Worm (Caenorhabditis elegans) whole organism, L2 larva: ENCODE measurements around the gene pgm-1.
A peak's percentile ranks its signal among the peaks of the same experiment; 100 is the strongest.
"Not testable (repeated sequence)": the region's sequence is repeated elsewhere in the genome, so short reads cannot be mapped to it uniquely, and the experiment has no call there.

Experiments used
- C34F6.9 ChIP-seq: fragments of 150-350 bp; optimal IDR thresholded peaks from 2 replicates; lab custom pipeline; 2014; ENCODE audit warnings: missing biosample characterization, missing genetic modification characterization
- F13H6.1 ChIP-seq: sonication (generic microtip); optimal IDR thresholded peaks from 2 replicates; lab custom pipeline; 2016; ENCODE audit warnings: missing genetic modification characterization, missing compliant biosample characterization
- R02D3.7 ChIP-seq: fragments of 150-350 bp; optimal IDR thresholded peaks from 2 replicates; lab custom pipeline; 2014; ENCODE audit warnings: missing biosample characterization, missing genetic modification characterization
- Y55F3AM.14 ChIP-seq: fragments of 200-800 bp; sonication (Bioruptor generic); optimal IDR thresholded peaks from 2 replicates; lab custom pipeline; 2018; ENCODE audit warnings: mild to moderate bottlenecking, missing genetic modification characterization, missing compliant biosample characterization
- ZK546.5 ChIP-seq: sonication (generic microtip); optimal IDR thresholded peaks from 2 replicates; lab custom pipeline; 2017; ENCODE audit warnings: missing biosample characterization, missing genetic modification characterization
- alr-1 ChIP-seq: fragments of 150-350 bp; optimal IDR thresholded peaks from 2 replicates; lab custom pipeline; 2014; ENCODE audit warnings: missing biosample characterization, missing genetic modification characterization
- ama-1 ChIP-seq: fragments of 150-350 bp; optimal IDR thresholded peaks from 2 replicates; lab custom pipeline; 2018; ENCODE audit warnings: inconsistent platforms
- blmp-1 ChIP-seq: sonication (generic microtip); optimal IDR thresholded peaks from 2 replicates; lab custom pipeline; 2017; ENCODE audit warnings: missing genetic modification characterization, mild to moderate bottlenecking, missing compliant biosample characterization, antibody characterized with exemption, moderate library complexity; ENCODE audit not compliant: insufficient read depth
- ceh-82 ChIP-seq: fragments of 150-350 bp; optimal IDR thresholded peaks from 2 replicates; lab custom pipeline; 2014; ENCODE audit warnings: missing biosample characterization, missing genetic modification characterization
- crh-2 ChIP-seq: sonication (generic microtip); optimal IDR thresholded peaks from 2 replicates; lab custom pipeline; 2017; ENCODE audit warnings: missing biosample characterization, missing genetic modification characterization
- dmd-4 ChIP-seq: sonication (generic microtip); optimal IDR thresholded peaks from 2 replicates; lab custom pipeline; 2017; ENCODE audit warnings: missing biosample characterization, missing genetic modification characterization
- egl-27 ChIP-seq: sonication (generic microtip); optimal IDR thresholded peaks from 3 replicates; lab custom pipeline; 2017; ENCODE audit warnings: missing biosample characterization, missing genetic modification reagents, missing genetic modification characterization
- elt-1 ChIP-seq: fragments of 150-350 bp; optimal IDR thresholded peaks from 2 replicates; lab custom pipeline; 2014; ENCODE audit warnings: missing biosample characterization, missing genetic modification characterization
- elt-3 ChIP-seq: sonication (generic microtip); optimal IDR thresholded peaks from 2 replicates; lab custom pipeline; 2017; ENCODE audit warnings: missing biosample characterization, missing genetic modification characterization
- fos-1 ChIP-seq: fragments of 150-350 bp; optimal IDR thresholded peaks from 2 replicates; lab custom pipeline; 2014; ENCODE audit warnings: missing biosample characterization, missing genetic modification characterization
- lin-11 ChIP-seq: fragments of 150-350 bp; sonication (generic microtip); optimal IDR thresholded peaks from 2 replicates; lab custom pipeline; 2014; ENCODE audit warnings: missing biosample characterization, missing genetic modification characterization, inconsistent platforms, mixed read lengths
- lin-39 ChIP-seq: fragments of 150-350 bp; optimal IDR thresholded peaks from 2 replicates; lab custom pipeline; 2014; ENCODE audit warnings: missing biosample characterization, missing genetic modification reagents, missing genetic modification characterization
- nhr-10 ChIP-seq: sonication (generic microtip); optimal IDR thresholded peaks from 2 replicates; lab custom pipeline; 2017; ENCODE audit warnings: missing biosample characterization, missing genetic modification characterization
- nhr-12 ChIP-seq: fragments of 150-350 bp; optimal IDR thresholded peaks from 2 replicates; lab custom pipeline; 2014; ENCODE audit warnings: missing biosample characterization, missing genetic modification characterization
- nhr-129 ChIP-seq: fragments of 150-350 bp; optimal IDR thresholded peaks from 2 replicates; lab custom pipeline; 2014; ENCODE audit warnings: missing biosample characterization, missing genetic modification characterization
- nhr-21 ChIP-seq: fragments of 150-350 bp; optimal IDR thresholded peaks from 2 replicates; lab custom pipeline; 2014; ENCODE audit warnings: missing biosample characterization, missing genetic modification characterization
- nhr-237 ChIP-seq: fragments of 150-350 bp; optimal IDR thresholded peaks from 2 replicates; lab custom pipeline; 2014; ENCODE audit warnings: missing biosample characterization, missing genetic modification characterization
- nhr-25 ChIP-seq: fragments of 150-350 bp; sonication (generic microtip); optimal IDR thresholded peaks from 3 replicates; lab custom pipeline; 2014; ENCODE audit warnings: missing biosample characterization, missing genetic modification characterization
- nhr-77 ChIP-seq: fragments of 150-350 bp; optimal IDR thresholded peaks from 2 replicates; lab custom pipeline; 2014; ENCODE audit warnings: missing biosample characterization, missing genetic modification characterization
- sem-4 ChIP-seq: fragments of 150-350 bp; optimal IDR thresholded peaks from 2 replicates; lab custom pipeline; 2014; ENCODE audit warnings: missing biosample characterization, missing genetic modification reagents, missing genetic modification characterization
- skn-1 ChIP-seq: sonication (generic microtip); optimal IDR thresholded peaks from 2 replicates; lab custom pipeline; 2017; ENCODE audit warnings: missing biosample characterization, missing genetic modification characterization
- sma-9 ChIP-seq, 2 experiments: fragments of 150-350 bp in 1 of 2; sonication (generic microtip) in 1 of 2; optimal IDR thresholded peaks; 2 replicates each; lab custom pipeline; 2014 to 2016; ENCODE audit warnings: missing genetic modification characterization in 2 of 2, mild to moderate bottlenecking in 1 of 2, missing biosample characterization in 1 of 2, missing compliant biosample characterization in 1 of 2, missing genetic modification reagents in 1 of 2, moderate library complexity in 1 of 2
- snpc-4 ChIP-seq: fragments of 150-350 bp; optimal IDR thresholded peaks from 2 replicates; lab custom pipeline; 2014; ENCODE audit warnings: missing biosample characterization, missing genetic modification characterization
- unc-39 ChIP-seq: fragments of 150-350 bp; optimal IDR thresholded peaks from 2 replicates; lab custom pipeline; 2014; ENCODE audit warnings: missing biosample characterization, missing genetic modification characterization
- unc-62 ChIP-seq: fragments of 150-350 bp; optimal IDR thresholded peaks from 2 replicates; lab custom pipeline; 2014; ENCODE audit warnings: missing biosample characterization, missing genetic modification reagents, missing genetic modification characterization
- ztf-4 ChIP-seq: fragments of 150-350 bp; optimal IDR thresholded peaks from 2 replicates; lab custom pipeline; 2014; ENCODE audit warnings: missing biosample characterization, missing genetic modification characterization

pgm-1 gene

ce11 chrII:4857086-4857485 lies 32.2 kb upstream of the pgm-1 start:
- TF ChIP-seq crh-2 (tag; lab: Kevin White, UChicago) (peak; percentile 32), nhr-25 (no peak), Y55F3AM.14 (GFP tag; lab: Kevin White, UChicago) (no peak), nhr-12 (tag; lab: Kevin White, UChicago) (no peak), sem-4 (tag; lab: Kevin White, UChicago) (no peak), lin-11 (tag; lab: Kevin White, UChicago) (no peak), alr-1 (tag; lab: Kevin White, UChicago) (no peak), unc-39 (tag; lab: Kevin White, UChicago) (no peak), nhr-129 (tag; lab: Kevin White, UChicago) (peak; percentile 17), egl-27 (no peak), sma-9 (GFP tag; optimal IDR thresholded peaks at IDR 0.05; lab: Kevin White, UChicago) (peak; percentile 18), sma-9 (tag; optimal IDR thresholded peaks at IDR 0.05; lab: Kevin White, UChicago) (no peak), fos-1 (tag; lab: Kevin White, UChicago) (peak; percentile 94)

ce11 chrII:4857873-4858364 lies 31.3 kb upstream of the pgm-1 start, which contains the start of gene F11G11.5:
Gene F11G11.5 (plus strand): TSS chrII:4857923.
- TF ChIP-seq ama-1 (lab: Kevin White, UChicago), result peak; percentile 68
- TF ChIP-seq skn-1 (tag; lab: Kevin White, UChicago), result no peak
- peak; percentile 33 for TF ChIP-seq ztf-4 (tag; lab: Kevin White, UChicago)

- TF ChIP-seq C34F6.9 (tag; lab: Kevin White, UChicago) (no peak), ama-1 (lab: Kevin White, UChicago) (peak; percentile 59), skn-1 (tag; lab: Kevin White, UChicago) (no peak), ztf-4 (tag; lab: Kevin White, UChicago) (peak; percentile 35), fos-1 (tag; lab: Kevin White, UChicago) (no peak), ZK546.5 (tag; lab: Kevin White, UChicago) (no peak)
- TF ChIP-seq, all 48 proteins: peak for 2
These were observed 30.3 kb upstream of the pgm-1 start for ce11 chrII:4858906-4859411.

- TF ChIP-seq elt-1 (tag; lab: Kevin White, UChicago); nhr-10 (tag; lab: Kevin White, UChicago); nhr-25: not testable (repeated sequence)
These were observed 29.0 kb upstream of the pgm-1 start, which contains the start of the genes nspd-5 and F11G11.4 for ce11 chrII:4860260-4860659. Gene nspd-5 (minus strand): TSS chrII:4860360. Gene F11G11.4 (plus strand): TSS chrII:4860594.

ce11 chrII:4863357-4863756 lies 25.9 kb upstream of the pgm-1 start, which contains the start of the genes mpst-4 and F11G11.14:
Gene mpst-4 (minus strand): TSS chrII:4863457.
Gene F11G11.14 (plus strand): TSS chrII:4863681.
- TF ChIP-seq R02D3.7 (tag; lab: Kevin White, UChicago) (no peak), fos-1 (tag; lab: Kevin White, UChicago) (no peak), nhr-10 (tag; lab: Kevin White, UChicago) (no peak), nhr-12 (tag; lab: Kevin White, UChicago) (no peak), nhr-237 (tag; lab: Kevin White, UChicago) (no peak), nhr-25 (no peak), dmd-4 (tag; lab: Kevin White, UChicago) (no peak), elt-3 (no peak), nhr-21 (tag; lab: Kevin White, UChicago) (no peak), nhr-129 (tag; lab: Kevin White, UChicago) (no peak), sma-9 (GFP tag; optimal IDR thresholded peaks at IDR 0.05; lab: Kevin White, UChicago) (no peak), sma-9 (tag; optimal IDR thresholded peaks at IDR 0.05; lab: Kevin White, UChicago) (no peak), crh-2 (tag; lab: Kevin White, UChicago) (no peak), ama-1 (lab: Kevin White, UChicago) (no peak), lin-11 (tag; lab: Kevin White, UChicago) (no peak)

ce11 chrII:4866045-4866444 lies 23.2 kb upstream of the pgm-1 start:
- TF ChIP-seq nhr-10 (tag; lab: Kevin White, UChicago), result no peak
- TF ChIP-seq elt-3, result peak; percentile 41
- no peak for TF ChIP-seq nhr-77 (tag; lab: Kevin White, UChicago)
- no peak for TF ChIP-seq snpc-4 (tag; lab: Kevin White, UChicago)
- TF ChIP-seq alr-1 (tag; lab: Kevin White, UChicago), result no peak
- no peak for TF ChIP-seq Y55F3AM.14 (GFP tag; lab: Kevin White, UChicago)
- peak; percentile 81 for TF ChIP-seq ama-1 (lab: Kevin White, UChicago)
- no peak for TF ChIP-seq nhr-129 (tag; lab: Kevin White, UChicago)
- TF ChIP-seq F13H6.1 (tag; lab: Kevin White, UChicago), result no peak
- no peak for TF ChIP-seq ZK546.5 (tag; lab: Kevin White, UChicago)
- peak; percentile 84 for TF ChIP-seq nhr-21 (tag; lab: Kevin White, UChicago)
- no peak for TF ChIP-seq ceh-82 (tag; lab: Kevin White, UChicago)
- peak; percentile 67 for TF ChIP-seq blmp-1
- peak; percentile 27 for TF ChIP-seq fos-1 (tag; lab: Kevin White, UChicago)
- TF ChIP-seq unc-62 (GFP tag; lab: Kevin White, UChicago), result peak; percentile 56
- TF ChIP-seq lin-39, result no peak
- TF ChIP-seq nhr-25, result peak; percentile 47
- no peak for TF ChIP-seq unc-39 (tag; lab: Kevin White, UChicago)
